Fruit fly (Drosophila melanogaster) whole organism, embryonic: ENCODE results near the gene CG17819.

ENCODE experiments used
- CG13424 ChIP-seq: fragments of 200-800 bp; sonication (Bioruptor generic); optimal IDR thresholded peaks from 2 replicates; lab custom pipeline; 2019; ENCODE audit warnings: missing biosample characterization, mild to moderate bottlenecking, missing genetic modification characterization, moderate library complexity
- CG14710 ChIP-seq: fragments of 200-800 bp; sonication (Bioruptor generic); optimal IDR thresholded peaks from 3 replicates; lab custom pipeline; 2019; ENCODE audit warnings: missing biosample characterization, mild to moderate bottlenecking, missing genetic modification characterization, moderate library complexity
- Sox100B ChIP-seq: fragments of 200-800 bp; sonication (Bioruptor generic); optimal IDR thresholded peaks from 3 replicates; lab custom pipeline; 2018; ENCODE audit warnings: missing biosample characterization, mild to moderate bottlenecking, missing genetic modification characterization
- Ssrp ChIP-seq: fragments of 200-800 bp; sonication (Bioruptor generic); optimal IDR thresholded peaks from 2 replicates; lab custom pipeline; 2018; ENCODE audit warnings: missing biosample characterization, mild to moderate bottlenecking, missing genetic modification characterization, moderate library complexity
- otp ChIP-seq: fragments of 200-800 bp; sonication (Bioruptor generic); IDR thresholded peaks from 3 replicates; pipeline ENCODE4, ENCODE4 v1.3.6; 2022; ENCODE audit warnings: missing biosample characterization, missing genetic modification characterization
- trem ChIP-seq: fragments of 200-800 bp; optimal IDR thresholded peaks from 3 replicates; lab custom pipeline; 2019; ENCODE audit warnings: missing biosample characterization, mild to moderate bottlenecking, missing genetic modification characterization, moderate library complexity

DNA sequence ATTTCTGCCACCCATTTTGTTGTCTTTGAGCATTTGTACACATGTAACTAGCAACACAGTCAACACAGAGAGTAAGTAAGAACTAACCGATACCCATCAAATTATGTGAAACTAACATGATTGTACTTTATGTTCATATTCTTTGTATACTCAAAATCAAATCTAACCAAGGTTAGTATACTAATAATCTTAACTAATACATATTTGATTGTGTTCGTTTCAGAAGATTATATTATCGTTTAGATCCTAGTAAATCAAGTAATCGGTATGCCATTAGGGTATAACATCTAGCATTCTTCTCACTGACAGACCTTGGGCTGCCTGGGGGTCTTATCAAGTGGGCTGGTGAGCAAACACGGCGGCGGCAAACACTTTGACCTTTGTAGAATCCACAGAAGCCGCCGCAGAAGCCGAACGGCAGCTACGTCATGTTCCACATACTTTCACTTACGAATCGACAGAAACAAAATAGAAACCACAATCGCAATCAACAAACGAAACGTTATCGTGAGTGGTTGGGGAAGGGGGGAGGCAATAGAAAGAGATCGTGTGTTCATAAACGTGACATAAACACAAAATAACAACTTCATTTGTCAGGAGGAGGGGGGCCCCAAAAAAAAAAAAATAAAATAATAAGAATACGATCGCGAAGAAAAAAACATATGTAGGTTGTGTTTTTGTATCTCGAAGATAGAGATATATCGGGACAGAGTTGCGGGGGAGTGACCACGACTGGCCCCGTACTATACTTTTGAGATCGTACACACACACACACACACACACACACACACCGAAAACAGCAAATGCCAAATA is 49.8 kb downstream of the CG17819 start:
- TF ChIP-seq Ssrp (tag; lab: Kevin White, UChicago) (no peak), CG13424 (tag; lab: Kevin White, UChicago) (no peak), CG14710 (tag; lab: Kevin White, UChicago) (peak; percentile 11), otp (GFP tag; lab: Robert Waterston, UW) (peak; percentile 23; the same call in 1 of the 3 replicates), Sox100B (GFP tag; lab: Kevin White, UChicago) (no peak), trem (tag; lab: Kevin White, UChicago) (no peak)
